Worm (Caenorhabditis elegans): ENCODE data around the gene sdz-5.

The sdz-5 gene

DNA sequence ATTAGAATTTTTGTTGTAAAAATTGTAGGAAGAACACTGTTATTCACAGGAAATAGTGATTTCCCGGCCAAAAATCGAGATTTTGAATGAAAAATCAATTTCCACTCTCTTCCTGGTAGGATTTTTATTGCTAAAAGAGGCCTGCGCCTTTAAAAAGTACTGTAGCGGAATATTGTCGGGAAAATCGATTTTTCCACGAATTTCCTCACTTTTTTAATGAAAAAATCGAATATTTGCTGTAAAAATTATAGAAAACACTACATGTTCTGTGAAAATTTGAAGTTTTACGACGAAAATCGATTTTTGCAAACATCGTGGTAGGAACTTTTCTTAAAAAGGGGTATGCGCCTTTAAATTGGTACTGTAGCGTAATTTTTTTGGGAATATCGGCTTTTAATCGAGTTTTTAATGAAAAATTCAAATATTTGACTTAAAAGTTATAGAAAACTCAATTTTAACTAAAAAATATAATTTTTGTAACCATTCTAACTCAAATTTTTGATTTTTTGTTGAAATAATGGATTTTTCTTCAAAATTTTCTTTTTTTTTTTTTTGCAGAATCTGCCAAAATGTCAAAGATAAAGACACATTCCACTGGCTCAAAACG lies 47.9 kb downstream of the sdz-5 start, which contains the start of gene lin-8:
TSS of gene lin-8 (plus strand) at position 557 of the 607 bp plus-strand sequence.
- no peak for TF ChIP-seq elt-3 (tag; optimal IDR thresholded peaks at IDR 0.05)
- TF ChIP-seq nhr-67 (tag; optimal IDR thresholded peaks at IDR 0.05): no peak
- no peak for TF ChIP-seq ceh-28 (tag; optimal IDR thresholded peaks at IDR 0.05)
- TF ChIP-seq skn-1 (tag; optimal IDR thresholded peaks at IDR 0.05): no peak
- no peak for TF ChIP-seq ztf-11 (tag; optimal IDR thresholded peaks at IDR 0.05)
- no peak for TF ChIP-seq pqm-1 (tag; optimal IDR thresholded peaks at IDR 0.05)
- no peak for TF ChIP-seq elt-2 (tag; optimal IDR thresholded peaks at IDR 0.05)
- TF ChIP-seq ceh-82 (tag; optimal IDR thresholded peaks at IDR 0.05): no peak
- TF ChIP-seq nhr-77 (tag; optimal IDR thresholded peaks at IDR 0.05): no peak
- no peak for TF ChIP-seq lin-39 (tag; optimal IDR thresholded peaks at IDR 0.05)
- TF ChIP-seq elt-1 (tag; optimal IDR thresholded peaks at IDR 0.05): no peak
- TF ChIP-seq mdl-1 (tag; optimal IDR thresholded peaks at IDR 0.05): no peak
- no peak for TF ChIP-seq ztf-4 (tag; optimal IDR thresholded peaks at IDR 0.05)
- no peak for TF ChIP-seq nfya-1 (tag; optimal IDR thresholded peaks at IDR 0.05; ENCODE audit: insufficient read depth)
- no peak for TF ChIP-seq lin-15B (tag; optimal IDR thresholded peaks at IDR 0.05)
- TF ChIP-seq nhr-11 (tag; optimal IDR thresholded peaks at IDR 0.05): no peak
